Fruit fly (Drosophila melanogaster) whole organism, pupa: Measurements from ENCODE around the gene slmo.

Experiments used
- CG10348 ChIP-seq: fragments of 200-800 bp; sonication (Bioruptor generic); IDR thresholded peaks from 2 replicates; pipeline ENCODE4 v1.3.6; 2022; ENCODE audit warnings: missing biosample characterization, missing genetic modification characterization
- CG13204 ChIP-seq: fragments of 200-800 bp; sonication (Bioruptor generic); optimal IDR thresholded peaks from 2 replicates; lab custom pipeline; 2018; ENCODE audit warnings: missing biosample characterization, mild to moderate bottlenecking, missing genetic modification characterization, moderate library complexity
- CG15710 ChIP-seq: fragments of 200-800 bp; sonication (Bioruptor generic); optimal IDR thresholded peaks from 2 replicates; lab custom pipeline; 2018; ENCODE audit warnings: missing biosample characterization, mild to moderate bottlenecking, missing genetic modification characterization, moderate library complexity
- CG17806 ChIP-seq: fragments of 200-800 bp; sonication (Bioruptor generic); optimal IDR thresholded peaks from 2 replicates; lab custom pipeline; 2018; ENCODE audit warnings: missing biosample characterization, mild to moderate bottlenecking, missing genetic modification characterization, moderate library complexity
- CG34367 ChIP-seq: fragments of 200-800 bp; sonication (Bioruptor generic); optimal IDR thresholded peaks from 2 replicates; lab custom pipeline; 2018; ENCODE audit warnings: missing biosample characterization, mild to moderate bottlenecking, missing genetic modification characterization
- CG8159 ChIP-seq: fragments of 200-800 bp; sonication (Bioruptor generic); optimal IDR thresholded peaks from 3 replicates; lab custom pipeline; 2018; ENCODE audit warnings: missing biosample characterization, mild to moderate bottlenecking, missing genetic modification characterization, moderate library complexity
- CG9948 ChIP-seq: fragments of 200-800 bp; sonication (Bioruptor generic); optimal IDR thresholded peaks from 2 replicates; lab custom pipeline; 2018; ENCODE audit warnings: missing biosample characterization, mild to moderate bottlenecking, missing genetic modification characterization, moderate library complexity
- D1 ChIP-seq: fragments of 200-800 bp; sonication (Bioruptor generic); optimal IDR thresholded peaks from 2 replicates; lab custom pipeline; 2018; ENCODE audit warnings: missing biosample characterization, mild to moderate bottlenecking, missing genetic modification characterization, moderate library complexity
- EcR ChIP-seq: fragments of 200-800 bp; sonication (Bioruptor generic); optimal IDR thresholded peaks from 3 replicates; lab custom pipeline; 2019; ENCODE audit warnings: missing biosample characterization, missing genetic modification characterization, mild to moderate bottlenecking, moderate library complexity, missing genetic modification reagents
- Ets98B ChIP-seq: fragments of 200-800 bp; sonication (Bioruptor generic); IDR thresholded peaks from 2 replicates; pipeline ENCODE4 v1.3.6; 2022; ENCODE audit warnings: missing biosample characterization, missing genetic modification characterization
- Pif1A ChIP-seq: fragments of 200-800 bp; sonication (Bioruptor generic); optimal IDR thresholded peaks from 3 replicates; lab custom pipeline; 2016; ENCODE audit warnings: missing biosample characterization, missing genetic modification characterization
- Pif1B ChIP-seq: fragments of 200-800 bp; sonication (Bioruptor generic); optimal IDR thresholded peaks from 3 replicates; lab custom pipeline; 2016; ENCODE audit warnings: missing biosample characterization, missing genetic modification characterization
- Snoo ChIP-seq: fragments of 200-800 bp; sonication (Bioruptor generic); optimal IDR thresholded peaks from 3 replicates; lab custom pipeline; 2017; ENCODE audit warnings: missing biosample characterization, mild to moderate bottlenecking, missing genetic modification characterization, inconsistent platforms
- fd96Ca ChIP-seq: fragments of 200-800 bp; sonication (Bioruptor generic); IDR thresholded peaks from 3 replicates; pipeline ENCODE4 v1.3.6; 2022; ENCODE audit warnings: missing biosample characterization, missing genetic modification characterization

- no peak for TF ChIP-seq CG13204 (GFP tag; lab: Kevin White, UChicago)
- no peak for TF ChIP-seq CG34367 (tag; lab: Kevin White, UChicago)
- no peak for TF ChIP-seq EcR (GFP tag; lab: Kevin White, UChicago)
- no peak for TF ChIP-seq D1 (tag; lab: Kevin White, UChicago)
- no peak for TF ChIP-seq CG9948 (tag; lab: Kevin White, UChicago)
- TF ChIP-seq fd96Ca (GFP tag; lab: Robert Waterston, UW), result no peak
- no peak for TF ChIP-seq Pif1A (GFP tag; lab: Kevin White, UChicago)
- no peak; the same call in 1 of the 2 replicates for TF ChIP-seq Ets98B (GFP tag; lab: Robert Waterston, UW)
- no peak for TF ChIP-seq Snoo (tag; lab: Kevin White, UChicago)
- no peak for TF ChIP-seq CG10348 (GFP tag; lab: Robert Waterston, UW)
- TF ChIP-seq CG17806 (tag; lab: Kevin White, UChicago), result no peak
- TF ChIP-seq Pif1B, result no peak
- TF ChIP-seq CG8159 (tag; lab: Kevin White, UChicago), result no peak
- TF ChIP-seq CG15710 (tag; lab: Kevin White, UChicago), result no peak
Measured at dm6 chr2L:6082936-6083627, 34.6 kb upstream of the slmo start.
